Fruit fly (Drosophila melanogaster) whole organism: Measurements from ENCODE around the gene Nadsyn.

Experiments
- CG8478 ChIP-seq: fragments of >200 bp; optimal IDR thresholded peaks from 2 replicates; lab custom pipeline; 2018; ENCODE audit warnings: inconsistent platforms
- pan ChIP-seq: fragments of >200 bp; optimal IDR thresholded peaks from 2 replicates; lab custom pipeline; 2017
- psq ChIP-seq: fragments of >200 bp; optimal IDR thresholded peaks from 2 replicates; lab custom pipeline; 2017
- usp ChIP-seq: fragments of >200 bp; optimal IDR thresholded peaks from 2 replicates; lab custom pipeline; 2017; ENCODE audit warnings: missing biosample characterization, missing genetic modification characterization, mixed read lengths

DNA sequence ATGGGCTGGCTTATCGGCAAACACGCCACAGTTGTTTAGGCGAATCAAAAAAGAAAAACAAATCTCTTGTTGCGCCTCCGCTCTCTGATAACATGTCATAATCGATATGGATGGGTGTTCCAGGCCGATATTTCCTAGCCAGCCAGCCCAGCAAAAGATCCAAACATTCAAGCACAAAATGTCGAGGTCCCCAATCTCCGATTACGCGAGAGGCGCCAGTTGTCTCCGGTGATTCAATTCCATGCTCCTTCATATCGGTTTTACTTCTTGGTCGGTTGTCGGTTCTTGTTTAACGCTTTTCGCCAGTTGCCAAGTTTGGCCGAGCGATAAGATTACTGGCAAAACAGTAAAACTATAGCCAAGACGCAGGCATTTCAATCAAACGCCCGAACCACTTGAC lies 71.9 kb downstream of the Nadsyn start:
- TF ChIP-seq psq (lab: Kevin White, UChicago) (no peak), pan (no peak), CG8478 (lab: Kevin White, UChicago) (no peak), usp (GFP tag; lab: Kevin White, UChicago) (no peak)
